Fruit fly (Drosophila melanogaster) whole organism, larva: ENCODE results near the gene CG33689.
A peak's percentile ranks its signal among the peaks of the same experiment; 100 is the strongest.

Experiments
- noc ChIP-seq: fragments of 200-800 bp; sonication (Bioruptor generic); optimal IDR thresholded peaks from 3 replicates; lab custom pipeline; 2019; ENCODE audit warnings: missing biosample characterization, mild to moderate bottlenecking, missing genetic modification characterization, moderate library complexity

Gene CG33689

dm6 chr3L:16202550-16202949, 2.5 kb downstream of the CG33689 start:
- peak; percentile 64 for TF ChIP-seq noc (tag; lab: Kevin White, UChicago)

DNA sequence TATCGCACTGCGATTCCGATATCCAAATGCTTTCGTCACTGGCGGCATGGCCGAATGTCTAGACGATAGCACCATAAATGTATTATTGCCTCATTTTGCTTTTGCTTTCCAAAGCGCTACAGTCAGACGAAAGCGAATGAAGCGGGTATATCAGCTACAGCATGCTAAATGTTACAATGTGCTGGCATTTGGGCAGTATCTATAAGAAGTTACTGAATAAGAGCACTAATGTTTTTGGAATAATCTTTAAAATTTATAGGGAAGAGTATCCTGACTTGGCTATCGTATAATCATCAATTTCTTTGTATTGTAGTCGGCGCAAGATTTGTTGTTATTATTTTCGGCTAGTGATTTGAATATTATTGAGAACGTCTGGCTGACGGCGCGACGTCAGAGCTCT, 3.2 kb downstream of the CG33689 start:
- peak; percentile 87 for TF ChIP-seq noc (tag; lab: Kevin White, UChicago)

DNA sequence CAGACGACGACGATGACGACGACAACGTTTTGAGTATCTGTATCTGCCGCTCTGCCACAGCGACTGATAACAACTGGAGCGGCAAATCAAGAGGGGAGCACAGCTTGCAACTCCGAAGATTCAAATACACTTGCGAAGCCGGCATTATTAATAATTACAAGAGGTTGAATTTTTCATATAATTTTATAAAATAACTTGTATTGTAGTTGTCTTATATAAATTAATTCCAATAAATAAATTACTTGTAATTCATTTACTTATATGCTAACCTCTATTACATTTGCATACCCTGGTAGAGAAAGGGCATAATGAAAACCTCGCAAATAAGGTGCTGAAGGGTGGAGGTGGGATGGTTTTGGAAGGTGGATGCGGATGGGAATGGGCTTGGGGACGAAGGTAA, 4.1 kb downstream of the CG33689 start:
- TF ChIP-seq noc (tag; lab: Kevin White, UChicago): no peak

dm6 chr3L:16208053-16208838, 8.2 kb downstream of the CG33689 start:
- no peak for TF ChIP-seq noc (tag; lab: Kevin White, UChicago)

dm6 chr3L:16208839-16209612, 9.0 kb downstream of the CG33689 start:
- TF ChIP-seq noc (tag; lab: Kevin White, UChicago): no peak

DNA sequence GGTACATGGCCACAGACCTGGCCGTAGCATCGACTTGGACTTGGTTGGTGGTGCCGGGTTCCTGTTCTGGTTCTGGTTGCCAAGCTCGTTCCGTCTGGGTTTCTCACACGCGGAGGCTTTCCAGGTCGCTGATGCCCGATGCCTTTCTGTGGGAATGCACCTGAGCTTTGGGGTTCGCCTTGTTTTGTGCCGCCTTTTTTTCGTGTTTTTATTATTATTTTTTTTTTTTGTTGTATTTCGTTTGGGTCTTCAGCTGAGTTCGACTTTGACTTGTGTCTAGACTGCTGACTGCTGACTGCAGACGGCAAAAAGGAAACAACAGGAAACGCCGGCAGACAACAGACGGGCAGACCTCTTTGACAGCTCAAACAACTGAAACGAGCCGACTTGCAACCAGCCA, 9.6 kb downstream of the CG33689 start:
- TF ChIP-seq noc (tag; lab: Kevin White, UChicago): no peak

DNA sequence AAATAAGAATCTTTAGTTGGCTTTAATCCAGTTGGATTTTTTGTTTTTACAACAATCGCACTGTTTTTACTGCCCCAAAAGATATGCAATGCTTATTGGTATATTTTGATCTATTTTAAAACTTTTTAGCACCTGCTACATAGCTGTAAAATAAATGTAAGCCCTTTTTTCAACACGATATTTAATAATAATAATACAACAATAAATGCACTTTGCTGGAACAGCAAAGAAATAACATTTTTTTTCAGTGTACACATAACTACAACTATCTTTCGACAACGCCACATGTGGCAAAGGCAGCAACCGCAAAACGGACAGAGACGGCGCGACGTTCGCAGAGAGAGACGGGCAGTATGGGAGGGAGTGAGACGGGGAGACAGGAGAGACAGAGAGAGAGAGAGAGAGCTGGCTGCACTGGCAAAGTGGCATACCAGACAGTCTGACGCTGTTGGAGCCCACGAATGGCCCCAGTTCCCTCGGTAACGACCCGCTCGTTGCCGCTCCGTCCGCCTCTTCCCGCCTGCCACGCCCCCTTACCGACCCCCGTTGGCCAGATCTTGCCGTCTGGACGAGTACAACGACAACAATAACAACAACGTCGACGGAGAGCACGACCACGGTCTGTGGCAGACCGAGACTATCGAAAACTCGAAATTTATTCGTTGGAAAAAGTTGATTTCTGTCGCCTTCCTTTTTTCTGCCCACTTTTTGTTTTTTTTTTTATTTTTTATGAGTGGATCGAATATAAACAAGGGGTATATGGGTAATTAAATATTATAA, 11.3 kb downstream of the CG33689 start:
- no peak for TF ChIP-seq noc (tag; lab: Kevin White, UChicago)

DNA sequence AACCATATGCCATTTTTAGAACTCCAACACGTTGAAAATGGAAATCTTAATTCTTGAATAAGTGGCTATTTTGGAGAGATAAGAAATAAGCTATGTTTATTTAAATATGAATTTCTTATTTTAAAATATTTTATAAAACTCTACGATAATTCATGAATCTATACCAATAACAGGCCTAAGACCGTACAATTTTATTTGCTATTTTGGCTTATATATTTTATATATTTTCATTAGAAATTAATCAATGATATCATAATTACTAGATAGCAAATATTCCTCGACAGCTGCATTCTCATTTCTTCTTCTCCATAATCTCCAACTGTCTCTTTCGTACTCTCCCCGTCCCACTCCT, 11.9 kb downstream of the CG33689 start:
- TF ChIP-seq noc (tag; lab: Kevin White, UChicago): no peak

DNA sequence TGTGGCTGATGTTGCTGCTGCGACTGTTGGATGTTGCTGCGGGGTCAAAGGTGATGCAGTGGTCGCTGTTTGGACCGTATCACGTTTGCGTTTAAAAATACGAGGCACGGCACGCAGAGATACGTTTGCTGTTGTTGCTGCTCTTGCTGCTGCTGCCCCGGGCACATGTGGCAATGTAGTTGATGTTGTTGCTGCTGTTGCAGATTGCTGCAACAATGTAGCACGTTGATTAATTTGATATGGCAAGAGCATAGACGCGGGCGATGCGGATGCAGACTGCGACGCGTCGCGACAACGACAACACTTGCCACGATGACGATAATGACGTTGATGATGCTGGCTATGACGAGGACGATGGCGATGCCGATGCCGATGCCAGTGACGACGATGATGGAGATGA, 13.2 kb downstream of the CG33689 start:
- no peak for TF ChIP-seq noc (tag; lab: Kevin White, UChicago)

DNA sequence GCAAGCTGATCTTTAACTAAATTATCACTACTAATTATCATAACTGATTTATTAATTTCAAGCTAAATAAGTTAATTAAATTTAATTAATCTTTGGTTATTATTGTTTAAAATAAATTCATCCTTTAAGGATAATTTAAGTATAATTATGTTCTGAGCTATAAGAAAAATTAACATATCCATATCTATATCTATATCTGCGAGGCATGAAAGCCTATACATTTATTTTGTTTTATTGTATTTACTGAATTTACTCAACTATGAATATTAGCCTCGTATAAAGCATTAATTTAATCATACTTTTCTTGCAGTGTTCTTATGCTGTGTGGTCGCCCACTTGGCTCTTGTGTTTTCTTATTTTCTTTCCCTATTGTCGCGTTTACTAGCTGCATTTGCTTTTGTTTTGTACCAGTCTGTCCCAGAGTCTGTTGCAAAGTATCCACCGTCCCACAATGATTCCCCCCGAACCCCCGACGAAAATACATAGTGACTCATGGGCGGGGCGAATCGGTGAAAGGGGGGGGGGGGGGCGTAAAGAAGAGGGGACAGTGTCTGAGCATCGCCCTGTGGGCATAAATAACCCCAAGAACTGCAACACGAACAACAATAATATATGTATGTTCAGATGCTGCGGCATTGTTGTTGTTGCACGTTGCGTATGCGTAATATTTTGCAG, 14.6 kb downstream of the CG33689 start:
- no peak for TF ChIP-seq noc (tag; lab: Kevin White, UChicago)

DNA sequence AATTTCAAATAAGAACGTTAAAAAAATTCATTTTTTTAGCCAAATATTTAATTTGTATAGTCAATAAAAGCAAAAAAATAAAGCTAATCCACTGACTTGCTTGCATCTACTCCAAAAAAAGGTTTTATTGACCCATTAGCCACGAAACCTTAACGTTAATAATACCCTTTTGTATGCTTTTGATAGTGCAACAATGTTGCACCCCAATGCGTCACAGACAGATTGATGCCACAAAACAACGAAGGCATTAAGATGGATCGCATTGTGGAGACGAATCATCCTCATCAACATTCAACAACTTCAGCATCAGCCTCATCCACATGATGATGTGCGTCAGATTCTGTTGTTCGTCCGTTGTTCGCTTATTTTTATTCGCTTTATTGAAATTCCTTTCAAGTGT, 15.4 kb downstream of the CG33689 start:
- TF ChIP-seq noc (tag; lab: Kevin White, UChicago): no peak

DNA sequence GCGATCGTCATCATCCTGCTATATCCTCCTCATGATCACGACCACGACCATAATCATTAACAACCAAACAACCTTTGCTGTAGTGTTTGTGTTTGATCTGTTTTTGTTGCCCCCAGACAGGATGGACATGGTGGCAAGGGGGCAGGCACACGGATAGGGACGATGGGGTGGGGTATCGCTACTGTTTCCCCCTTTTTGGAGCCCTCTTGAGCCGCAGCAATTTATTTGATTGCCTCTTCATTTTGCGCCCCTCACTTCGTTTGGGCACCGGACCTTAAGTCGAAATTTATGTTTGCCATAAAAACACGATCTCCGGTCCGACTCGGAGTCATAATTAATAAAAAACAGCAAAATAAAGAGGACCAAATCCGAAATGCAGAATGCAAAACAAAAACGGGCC, 15.8 kb downstream of the CG33689 start:
- TF ChIP-seq noc (tag; lab: Kevin White, UChicago): no peak

dm6 chr3L:16217203-16217602, 17.2 kb downstream of the CG33689 start, which contains the start of gene CG13073:
Gene CG13073, minus strand, starts transcription at chr3L:16217303.
- TF ChIP-seq noc (tag; lab: Kevin White, UChicago): no peak

DNA sequence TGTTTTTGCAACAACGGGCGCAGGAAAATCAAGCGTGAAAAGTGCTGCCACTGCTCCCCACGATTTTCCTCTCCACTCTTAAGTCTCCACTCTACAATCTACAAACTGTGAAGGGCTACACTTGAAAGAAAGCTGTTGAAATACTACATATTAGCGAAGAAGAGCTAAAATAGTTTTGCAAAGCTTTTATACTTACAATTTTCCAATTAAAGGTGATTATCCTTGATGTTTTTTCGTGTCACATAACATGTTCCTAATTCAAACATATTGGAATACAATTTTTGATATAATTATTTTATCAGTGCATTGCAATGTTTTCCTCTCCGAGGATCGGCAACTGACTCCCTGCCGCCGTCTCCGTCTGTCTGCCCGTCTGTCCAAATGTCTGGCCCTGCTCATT, 17.9 kb downstream of the CG33689 start:
- no peak for TF ChIP-seq noc (tag; lab: Kevin White, UChicago)

dm6 chr3L:16221278-16221677, 21.2 kb downstream of the CG33689 start:
- no peak for TF ChIP-seq noc (tag; lab: Kevin White, UChicago)
